ENCODE assay signal across 4 fruit fly cellular contexts in genomic region chr3L:16727939-16728635, dm6.
TF ChIP-seq lines count a peak whose summit lies in the region.

Gene PGRP-SB1, minus strand, starts transcription at chr3L:16727989.

- TF ChIP-seq CTCF in whole organism, embryonic (GFP tag; optimal IDR thresholded peaks at IDR 0.05; lab: Kevin White, UChicago) = no peak

TF ChIP-seq in whole organism, 6 proteins besides CTCF, POLR2A, EP300 and RAD21:
- no peak for TF ChIP-seq usp (GFP tag; optimal IDR thresholded peaks at IDR 0.05; lab: Kevin White, UChicago)
- TF ChIP-seq CG8478 (optimal IDR thresholded peaks at IDR 0.05; lab: Kevin White, UChicago) = no peak
- no peak for TF ChIP-seq psq (optimal IDR thresholded peaks at IDR 0.05; lab: Kevin White, UChicago)
- TF ChIP-seq EcR (GFP tag; optimal IDR thresholded peaks at IDR 0.05; lab: Kevin White, UChicago) = no peak
- TF ChIP-seq pan (optimal IDR thresholded peaks at IDR 0.05; lab: Kevin White, UChicago) = peak; percentile 70
- no peak for TF ChIP-seq Dll (optimal IDR thresholded peaks at IDR 0.05; lab: Kevin White, UChicago)

TF ChIP-seq in whole organism, embryonic, 481 proteins besides CTCF, POLR2A, EP300 and RAD21:
- no peak for TF ChIP-seq disco-r (GFP tag; optimal IDR thresholded peaks at IDR 0.05; lab: Kevin White, UChicago)
- TF ChIP-seq Myb (GFP tag; optimal IDR thresholded peaks at IDR 0.05; lab: Kevin White, UChicago) = no peak
- no peak for TF ChIP-seq CG4404 (GFP tag; IDR thresholded peaks at IDR 0.05; lab: Robert Waterston, UW)
- TF ChIP-seq D19B (GFP tag; optimal IDR thresholded peaks at IDR 0.05; lab: Kevin White, UChicago) = peak; percentile 76
- TF ChIP-seq CG17829 (tag; optimal IDR thresholded peaks at IDR 0.05; lab: Kevin White, UChicago) = no peak
- TF ChIP-seq CG13624 (GFP tag; optimal IDR thresholded peaks at IDR 0.05; lab: Kevin White, UChicago) = no peak

TF ChIP-seq in whole organism, prepupa, 60 proteins besides CTCF, POLR2A, EP300 and RAD21:
- no peak for TF ChIP-seq CG9139 (GFP tag; optimal IDR thresholded peaks at IDR 0.05; lab: Kevin White, UChicago)
- TF ChIP-seq CG7368 (GFP tag; optimal IDR thresholded peaks at IDR 0.05; lab: Kevin White, UChicago) = no peak
- no peak for TF ChIP-seq Ets96B (tag; optimal IDR thresholded peaks at IDR 0.05; lab: Kevin White, UChicago)
- TF ChIP-seq svp (GFP tag; lab: Kevin White, UChicago) = peak; percentile 97
- TF ChIP-seq CG3032 (tag; optimal IDR thresholded peaks at IDR 0.05; lab: Kevin White, UChicago) = no peak
- no peak for TF ChIP-seq topi (GFP tag; optimal IDR thresholded peaks at IDR 0.05; lab: Kevin White, UChicago)
- peak; percentile 11 for TF ChIP-seq esn (GFP tag; optimal IDR thresholded peaks at IDR 0.05; lab: Kevin White, UChicago)

TF ChIP-seq in whole organism, wandering third instar larva, 38 proteins besides CTCF, POLR2A, EP300 and RAD21:
- TF ChIP-seq lola (GFP tag; optimal IDR thresholded peaks at IDR 0.05; lab: Kevin White, UChicago) (no peak), Rel (GFP tag; optimal IDR thresholded peaks at IDR 0.05; lab: Kevin White, UChicago) (no peak), Rel (tag; optimal IDR thresholded peaks at IDR 0.05; lab: Kevin White, UChicago) (peak; percentile 97)
